Fruit fly (Drosophila melanogaster) whole organism, embryonic: ENCODE data around the gene CG43233.
A peak's percentile ranks its signal among the peaks of the same experiment; 100 is the strongest.

Experiments used
- Bgb ChIP-seq: fragments of 200-800 bp; sonication (Bioruptor generic); IDR thresholded peaks from 2 replicates; pipeline ENCODE4 v1.3.6; 2022; ENCODE audit warnings: missing biosample characterization, missing genetic modification characterization; ENCODE audit not compliant: partially characterized antibody
- CG11723 ChIP-seq: fragments of 200-800 bp; sonication (Bioruptor generic); optimal IDR thresholded peaks from 2 replicates; lab custom pipeline; 2017; ENCODE audit warnings: missing biosample characterization, mild to moderate bottlenecking, missing genetic modification characterization
- CG12299 ChIP-seq: fragments of 200-800 bp; sonication (Bioruptor generic); optimal IDR thresholded peaks from 2 replicates; lab custom pipeline; 2018; ENCODE audit warnings: missing biosample characterization, mild to moderate bottlenecking, missing genetic modification characterization
- CG12659 ChIP-seq: fragments of 200-800 bp; sonication (Bioruptor generic); optimal IDR thresholded peaks from 3 replicates; lab custom pipeline; 2017; ENCODE audit warnings: mild to moderate bottlenecking, missing biosample characterization, missing genetic modification reagents, missing genetic modification characterization
- CG13287 ChIP-seq: fragments of 200-800 bp; sonication (Bioruptor generic); IDR thresholded peaks from 2 replicates; pipeline ENCODE4 v1.3.6; 2022; ENCODE audit warnings: missing biosample characterization, missing genetic modification characterization; ENCODE audit not compliant: partially characterized antibody
- CG14710 ChIP-seq: fragments of 200-800 bp; sonication (Bioruptor generic); optimal IDR thresholded peaks from 3 replicates; lab custom pipeline; 2019; ENCODE audit warnings: missing biosample characterization, mild to moderate bottlenecking, missing genetic modification characterization, moderate library complexity
- CG15601 ChIP-seq: fragments of 200-800 bp; sonication (Bioruptor generic); optimal IDR thresholded peaks from 3 replicates; lab custom pipeline; 2019; ENCODE audit warnings: missing biosample characterization, mild to moderate bottlenecking, missing genetic modification characterization, moderate library complexity
- CG17829 ChIP-seq: fragments of 200-800 bp; optimal IDR thresholded peaks from 2 replicates; lab custom pipeline; 2019; ENCODE audit warnings: missing biosample characterization, mild to moderate bottlenecking, missing genetic modification characterization, moderate library complexity
- CG1832 ChIP-seq: fragments of 200-800 bp; sonication (Bioruptor generic); optimal IDR thresholded peaks from 2 replicates; lab custom pipeline; 2017; ENCODE audit warnings: missing biosample characterization, mild to moderate bottlenecking, missing genetic modification characterization, inconsistent platforms
- CG2202 ChIP-seq: fragments of 200-800 bp; sonication (Bioruptor generic); optimal IDR thresholded peaks from 2 replicates; lab custom pipeline; 2018; ENCODE audit warnings: missing biosample characterization, mild to moderate bottlenecking, missing genetic modification characterization
- CG3065 ChIP-seq: fragments of 200-800 bp; sonication (Bioruptor generic); optimal IDR thresholded peaks from 2 replicates; lab custom pipeline; 2016; ENCODE audit warnings: missing biosample characterization, missing genetic modification characterization
- CG3163 ChIP-seq: fragments of 200-800 bp; sonication (Bioruptor generic); optimal IDR thresholded peaks from 3 replicates; lab custom pipeline; 2016; ENCODE audit warnings: missing biosample characterization, missing genetic modification characterization
- CG33557 ChIP-seq: fragments of 200-800 bp; sonication (Bioruptor generic); optimal IDR thresholded peaks from 2 replicates; lab custom pipeline; 2019; ENCODE audit warnings: missing biosample characterization, mild to moderate bottlenecking, missing genetic modification characterization, moderate library complexity
- CG34422 ChIP-seq: fragments of 200-800 bp; sonication (Bioruptor generic); IDR thresholded peaks from 3 replicates; pipeline ENCODE4 v1.3.6; 2022; ENCODE audit warnings: missing biosample characterization, missing genetic modification characterization
- CG7928 ChIP-seq: fragments of 200-800 bp; sonication (Bioruptor generic); optimal IDR thresholded peaks from 2 replicates; lab custom pipeline; 2017; ENCODE audit warnings: missing biosample characterization, mild to moderate bottlenecking, missing genetic modification characterization
- CG9437 ChIP-seq: fragments of 200-800 bp; sonication (Bioruptor generic); optimal IDR thresholded peaks from 2 replicates; lab custom pipeline; 2018; ENCODE audit warnings: missing biosample characterization, mild to moderate bottlenecking, missing genetic modification characterization
- CG9797 ChIP-seq: fragments of 200-800 bp; sonication (Bioruptor generic); optimal IDR thresholded peaks from 3 replicates; lab custom pipeline; 2018; ENCODE audit warnings: missing biosample characterization, mild to moderate bottlenecking, missing genetic modification characterization
- CrebB ChIP-seq: fragments of 200-800 bp; sonication (Bioruptor generic); optimal IDR thresholded peaks from 3 replicates; lab custom pipeline; 2018; ENCODE audit warnings: missing biosample characterization, mild to moderate bottlenecking, missing genetic modification characterization
- D19A ChIP-seq: fragments of 200-800 bp; optimal IDR thresholded peaks from 3 replicates; lab custom pipeline; 2019; ENCODE audit warnings: missing biosample characterization, mild to moderate bottlenecking, missing genetic modification characterization, moderate library complexity
- Doc3 ChIP-seq: fragments of 200-800 bp; sonication (Bioruptor generic); IDR thresholded peaks from 3 replicates; pipeline ENCODE4 v1.3.6; 2022; ENCODE audit warnings: missing biosample characterization, missing genetic modification characterization; ENCODE audit not compliant: partially characterized antibody
- Ets65A ChIP-seq: fragments of 200-800 bp; sonication (Bioruptor generic); peaks from one replicate; lab custom pipeline; 2016; ENCODE audit warnings: missing biosample characterization, missing genetic modification characterization
- GATAe ChIP-seq: fragments of 200-800 bp; sonication (Bioruptor generic); conservative IDR thresholded peaks from 2 replicates; pipeline ENCODE4 v1.3.6; 2022; ENCODE audit warnings: missing biosample characterization, missing genetic modification characterization
- HLH4C ChIP-seq: fragments of 200-800 bp; sonication (Bioruptor generic); IDR thresholded peaks from 3 replicates; pipeline ENCODE4 v1.3.6; 2022; ENCODE audit warnings: missing biosample characterization, missing genetic modification characterization; ENCODE audit not compliant: partially characterized antibody
- HmgZ ChIP-seq: fragments of 200-800 bp; sonication (Bioruptor generic); optimal IDR thresholded peaks from 2 replicates; lab custom pipeline; 2018; ENCODE audit warnings: missing biosample characterization, mild to moderate bottlenecking, missing genetic modification characterization
- Hmr ChIP-seq: fragments of 200-800 bp; sonication (Bioruptor generic); optimal IDR thresholded peaks from 3 replicates; lab custom pipeline; 2017; ENCODE audit warnings: mild to moderate bottlenecking, missing biosample characterization, missing genetic modification reagents, missing genetic modification characterization
- Med ChIP-seq: fragments of 200-800 bp; sonication (Bioruptor generic); peaks from one replicate; lab custom pipeline; 2016; ENCODE audit warnings: missing biosample characterization, missing genetic modification characterization, mild to moderate bottlenecking, inconsistent platforms, moderate library complexity
- Optix ChIP-seq: fragments of 200-800 bp; sonication (Bioruptor generic); IDR thresholded peaks from 3 replicates; pipeline ENCODE4 v1.3.6; 2022; ENCODE audit warnings: missing biosample characterization, missing genetic modification characterization
- Ptx1 ChIP-seq: fragments of 200-800 bp; sonication (Bioruptor generic); IDR thresholded peaks from 2 replicates; pipeline ENCODE4 v1.3.6; 2022; ENCODE audit warnings: missing biosample characterization, missing genetic modification characterization
- bsh ChIP-seq, 2 experiments: fragments of 200-800 bp; sonication (Bioruptor generic); optimal IDR thresholded peaks; 2 replicates each; lab custom pipeline; 2017 to 2018; ENCODE audit warnings: mild to moderate bottlenecking in 2 of 2, missing biosample characterization in 2 of 2, missing genetic modification characterization in 2 of 2, moderate library complexity in 1 of 2
- exex ChIP-seq: fragments of 200-800 bp; sonication (Bioruptor generic); optimal IDR thresholded peaks from 4 replicates; lab custom pipeline; 2018; ENCODE audit warnings: missing biosample characterization, mild to moderate bottlenecking, missing genetic modification characterization, moderate library complexity
- gfzf ChIP-seq: fragments of 200-800 bp; sonication (Bioruptor generic); optimal IDR thresholded peaks from 2 replicates; lab custom pipeline; 2016; ENCODE audit warnings: missing biosample characterization, mild to moderate bottlenecking, missing genetic modification characterization, moderate library complexity
- ham ChIP-seq: fragments of 200-800 bp; sonication (Bioruptor generic); IDR thresholded peaks from 2 replicates; pipeline ENCODE4 v1.3.6; 2022; ENCODE audit warnings: missing biosample characterization, missing genetic modification characterization
- hb ChIP-seq: fragments of 200-800 bp; sonication (Bioruptor generic); IDR thresholded peaks from 3 replicates; pipeline ENCODE4 v1.3.6; 2022; ENCODE audit warnings: missing biosample characterization, missing genetic modification characterization; ENCODE audit not compliant: partially characterized antibody
- hkb ChIP-seq, 2 experiments: fragments of 200-800 bp in 1 of 2; fragments of >200 bp in 1 of 2; sonication (Bioruptor generic) in 1 of 2; IDR thresholded peaks in 1 of 2; optimal IDR thresholded peaks in 1 of 2; 2 replicates each; pipeline versions ENCODE4 v1.3.6 to Lab custom; 2017 to 2022; ENCODE audit warnings: missing biosample characterization in 1 of 2, missing genetic modification characterization in 1 of 2
- insv ChIP-seq, 2 experiments: fragments of 200-800 bp; sonication (Bioruptor generic); optimal IDR thresholded peaks; 3 replicates each; lab custom pipeline; 2016 to 2018; ENCODE audit warnings: missing biosample characterization in 2 of 2, missing genetic modification characterization in 2 of 2
- jigr1 ChIP-seq: fragments of 200-800 bp; sonication (Bioruptor generic); IDR thresholded peaks from 3 replicates; pipeline ENCODE4 v1.3.6; 2022; ENCODE audit warnings: missing biosample characterization, missing genetic modification characterization
- kay ChIP-seq: fragments of 200-800 bp; sonication (Bioruptor generic); optimal IDR thresholded peaks from 2 replicates; lab custom pipeline; 2016; ENCODE audit warnings: missing biosample characterization, missing genetic modification characterization
- lab ChIP-seq: fragments of 200-800 bp; sonication (Bioruptor generic); optimal IDR thresholded peaks from 3 replicates; lab custom pipeline; 2017; ENCODE audit warnings: missing biosample characterization, missing genetic modification characterization, mild to moderate bottlenecking, moderate library complexity, missing genetic modification reagents
- lbe ChIP-seq: fragments of 200-800 bp; sonication (Bioruptor generic); optimal IDR thresholded peaks from 2 replicates; lab custom pipeline; 2016; ENCODE audit warnings: missing biosample characterization, mild to moderate bottlenecking, missing genetic modification characterization
- luna ChIP-seq: fragments of 200-800 bp; sonication (Bioruptor generic); optimal IDR thresholded peaks from 2 replicates; lab custom pipeline; 2016; ENCODE audit warnings: missing biosample characterization, missing genetic modification characterization
- mirr ChIP-seq: fragments of 200-800 bp; sonication (Bioruptor generic); optimal IDR thresholded peaks from 3 replicates; lab custom pipeline; 2018; ENCODE audit warnings: missing biosample characterization, mild to moderate bottlenecking, missing genetic modification characterization
- nmo ChIP-seq: fragments of 200-800 bp; sonication (Bioruptor generic); optimal IDR thresholded peaks from 2 replicates; lab custom pipeline; 2018; ENCODE audit warnings: missing biosample characterization, mild to moderate bottlenecking, missing genetic modification characterization, moderate library complexity
- onecut ChIP-seq: fragments of 200-800 bp; sonication (Bioruptor generic); IDR thresholded peaks from 2 replicates; pipeline ENCODE4 v1.3.6; 2022; ENCODE audit warnings: missing biosample characterization, missing genetic modification characterization
- ranshi ChIP-seq: fragments of 200-800 bp; sonication (Bioruptor generic); IDR thresholded peaks from 2 replicates; pipeline ENCODE4 v1.3.6; 2022; ENCODE audit warnings: missing biosample characterization, missing genetic modification characterization
- salm ChIP-seq: fragments of 200-800 bp; sonication (Bioruptor generic); optimal IDR thresholded peaks from 2 replicates; lab custom pipeline; 2018; ENCODE audit warnings: missing biosample characterization, mild to moderate bottlenecking, missing genetic modification characterization
- sens ChIP-seq: fragments of 200-800 bp; sonication (Bioruptor generic); peaks from one replicate; lab custom pipeline; 2016; ENCODE audit warnings: missing biosample characterization, missing genetic modification characterization

CG43233 gene

DNA sequence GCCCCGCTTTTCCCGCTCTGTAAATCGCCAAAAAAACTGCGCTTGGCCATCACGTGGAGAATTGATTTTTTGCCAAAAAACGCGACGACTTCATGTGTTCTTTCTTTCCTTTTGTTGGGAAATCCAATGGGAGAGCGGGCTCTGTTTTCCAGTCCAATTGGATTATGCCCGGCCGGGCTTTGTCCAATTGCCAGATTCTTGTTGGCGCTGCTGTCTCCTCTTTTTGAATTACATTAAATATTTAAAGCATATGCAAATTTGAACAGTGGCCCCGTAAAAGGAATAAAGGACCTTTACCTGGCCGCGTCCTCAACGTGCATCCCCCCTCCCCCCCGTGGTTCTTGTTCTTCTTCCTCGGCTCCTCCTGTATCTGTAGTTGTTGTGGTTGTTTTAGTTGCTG lies 43.7 kb downstream of the CG43233 start:
- TF ChIP-seq D19A (tag; lab: Kevin White, UChicago), result no peak
- TF ChIP-seq onecut (GFP tag; lab: Robert Waterston, UW), result 0 out of 2 replicates have a peak, but pooled peaks have one; percentile 10
- peak; percentile 15 to 87 for TF ChIP-seq insv (GFP tag; optimal IDR thresholded peaks at IDR 0.05; lab: Kevin White, UChicago)
- no peak for TF ChIP-seq jigr1 (GFP tag; lab: Robert Waterston, UW)
- TF ChIP-seq Ets65A (GFP tag; lab: Kevin White, UChicago), result peak; percentile 56
- no peak for TF ChIP-seq luna (GFP tag; lab: Kevin White, UChicago)

DNA sequence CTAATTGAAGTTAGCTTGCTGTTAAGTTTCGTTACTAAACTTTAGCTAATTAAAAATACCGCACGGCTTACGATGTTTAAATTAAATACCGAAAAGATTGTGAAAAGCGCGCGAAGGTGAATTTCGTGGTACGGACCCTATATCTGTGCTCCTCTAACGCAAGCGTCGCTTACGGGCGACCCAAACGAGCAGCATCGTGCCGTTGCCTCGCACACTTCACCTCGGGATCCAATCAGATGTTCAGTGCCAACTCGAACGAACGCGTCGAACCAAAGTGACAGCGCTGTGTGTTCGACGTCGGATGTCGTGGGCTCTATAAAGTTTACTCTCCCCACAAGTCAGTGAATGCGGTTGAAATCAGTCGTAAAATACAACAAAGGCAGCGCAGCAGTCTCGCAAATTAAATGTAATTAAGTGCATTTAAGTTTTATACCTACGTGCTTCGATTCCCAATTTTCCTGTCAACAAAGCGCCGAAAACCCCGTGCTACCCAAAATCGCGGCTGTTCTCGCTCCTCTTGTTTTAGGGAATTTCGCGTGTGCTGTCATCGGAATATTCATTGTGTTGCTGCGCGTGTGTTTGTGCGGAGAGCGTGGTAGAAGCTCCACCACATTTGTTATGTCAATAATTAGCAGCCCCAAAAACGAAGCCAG lies 44.3 kb downstream of the CG43233 start:
- TF ChIP-seq insv (GFP tag; optimal IDR thresholded peaks at IDR 0.05; lab: Kevin White, UChicago), result peak; percentile 21 to 92
- peak; percentile 48 for TF ChIP-seq mirr (GFP tag; lab: Kevin White, UChicago)
- no peak for TF ChIP-seq CG11723 (GFP tag; lab: Kevin White, UChicago)
- TF ChIP-seq kay (GFP tag; lab: Kevin White, UChicago), result no peak
- peak; percentile 27 for TF ChIP-seq exex
- no peak for TF ChIP-seq lab (GFP tag; lab: Kevin White, UChicago)
- no peak for TF ChIP-seq nmo (GFP tag; lab: Kevin White, UChicago)
- peak; percentile 34 for TF ChIP-seq gfzf (GFP tag; lab: Kevin White, UChicago)
- TF ChIP-seq CG2202 (tag; lab: Kevin White, UChicago), result no peak
- no peak for TF ChIP-seq CG14710 (tag; lab: Kevin White, UChicago)
- no peak for TF ChIP-seq CG7928 (GFP tag; lab: Kevin White, UChicago)
- peak; percentile 40 for TF ChIP-seq HmgZ (tag; lab: Kevin White, UChicago)
- TF ChIP-seq HLH4C (GFP tag; lab: Robert Waterston, UW), result no peak
- peak; percentile 39 for TF ChIP-seq CrebB (tag; lab: Kevin White, UChicago)
- TF ChIP-seq Bgb (GFP tag; lab: Robert Waterston, UW), result peak; percentile 50; the same call in 1 of the 2 replicates
- peak; percentile 16 for TF ChIP-seq CG12659 (GFP tag; lab: Kevin White, UChicago)
- TF ChIP-seq Ptx1 (GFP tag; lab: Robert Waterston, UW), result no peak
- no peak for TF ChIP-seq CG3065 (GFP tag; lab: Kevin White, UChicago)
- peak; percentile 23 for TF ChIP-seq CG9437 (GFP tag; lab: Kevin White, UChicago)
- TF ChIP-seq CG34422 (GFP tag; lab: Robert Waterston, UW), result peak; percentile 35; the same call in 1 of the 3 replicates
- no peak for TF ChIP-seq ranshi
- peak; percentile 28 for TF ChIP-seq lbe
- TF ChIP-seq salm, result peak; percentile 17
- TF ChIP-seq Hmr, result peak; percentile 17
- TF ChIP-seq ham (GFP tag; lab: Robert Waterston, UW), result no peak
- no peak for TF ChIP-seq hb
- TF ChIP-seq GATAe (GFP tag; lab: Robert Waterston, UW), result no peak
- no peak for TF ChIP-seq CG33557 (GFP tag; lab: Kevin White, UChicago)
- peak; percentile 47; the same call in 1 of the 2 replicates for TF ChIP-seq CG13287 (GFP tag; lab: Robert Waterston, UW)
- no peak for TF ChIP-seq CG12299 (tag; lab: Kevin White, UChicago)
- TF ChIP-seq CG9797 (GFP tag; lab: Kevin White, UChicago), result peak; percentile 17
- TF ChIP-seq Med (GFP tag; lab: Kevin White, UChicago), result peak; percentile 53
- no peak for TF ChIP-seq CG15601 (tag; lab: Kevin White, UChicago)
- TF ChIP-seq CG3163, result no peak
- TF ChIP-seq hkb (optimal IDR thresholded peaks at IDR 0.05; lab: Kevin White, UChicago), result no peak
- 0 out of 2 replicates have a peak, but pooled peaks have one; percentile 20 for TF ChIP-seq hkb (GFP tag; IDR thresholded peaks at IDR 0.05; lab: Robert Waterston, UW)
- no peak for TF ChIP-seq Optix (GFP tag; lab: Robert Waterston, UW)
- TF ChIP-seq Doc3, result 0 out of 3 replicates have a peak, but pooled peaks have one; percentile 9
- TF ChIP-seq CG17829, result peak; percentile 0
- TF ChIP-seq CG1832 (GFP tag; lab: Kevin White, UChicago), result peak; percentile 93
- TF ChIP-seq bsh (GFP tag; optimal IDR thresholded peaks at IDR 0.05; lab: Kevin White, UChicago), result peak in 1 of 2 experiments; percentile 10
- TF ChIP-seq sens (GFP tag; lab: Kevin White, UChicago), result peak; percentile 44
